Worm (Caenorhabditis elegans) whole organism, L4 larva: Measurements from ENCODE around the gene R07G3.7.

Experiments used
- F26F4.8 ChIP-seq: fragments of 200-800 bp; sonication (Bioruptor generic); conservative IDR thresholded peaks from 2 replicates; pipeline ENCODE4 v1.3.6; 2022; ENCODE audit warnings: missing genetic modification characterization, missing compliant biosample characterization
- R02D3.7 ChIP-seq: fragments of 150-350 bp; sonication (generic microtip); optimal IDR thresholded peaks from 3 replicates; lab custom pipeline; 2014; ENCODE audit warnings: missing biosample characterization, missing genetic modification characterization
- Y75B8A.6 ChIP-seq: fragments of 200-800 bp; sonication (Bioruptor generic); IDR thresholded peaks from 2 replicates; pipeline ENCODE4 v1.3.6; 2022; ENCODE audit warnings: missing genetic modification reagents, missing genetic modification characterization, missing compliant biosample characterization
- ZK337.2 ChIP-seq: fragments of 200-800 bp; sonication (Bioruptor generic); IDR thresholded peaks from 2 replicates; pipeline ENCODE4 v1.3.6; 2022; ENCODE audit warnings: missing genetic modification reagents, missing genetic modification characterization, missing compliant biosample characterization
- aly-2 ChIP-seq: sonication (generic microtip); optimal IDR thresholded peaks from 2 replicates; lab custom pipeline; 2018; ENCODE audit warnings: missing biosample characterization, missing genetic modification characterization
- ama-1 ChIP-seq: fragments of 150-350 bp; optimal IDR thresholded peaks from 2 replicates; lab custom pipeline; 2014; ENCODE audit warnings: inconsistent platforms, mixed read lengths
- attf-4 ChIP-seq: sonication (generic microtip); optimal IDR thresholded peaks from 3 replicates; lab custom pipeline; 2017; ENCODE audit warnings: missing biosample characterization, missing genetic modification characterization
- ceh-20 ChIP-seq: fragments of 200-800 bp; sonication (Bioruptor generic); IDR thresholded peaks from 2 replicates; pipeline ENCODE4 v1.3.6; 2022; ENCODE audit warnings: missing genetic modification reagents, missing genetic modification characterization, missing compliant biosample characterization
- ceh-32 ChIP-seq: sonication (generic microtip); optimal IDR thresholded peaks from 2 replicates; lab custom pipeline; 2016; ENCODE audit warnings: mild to moderate bottlenecking, missing genetic modification characterization, missing compliant biosample characterization; ENCODE audit not compliant: poor library complexity
- ceh-82 ChIP-seq: sonication (generic microtip); optimal IDR thresholded peaks from 2 replicates; lab custom pipeline; 2017; ENCODE audit warnings: missing biosample characterization, missing genetic modification characterization
- ces-1 ChIP-seq: fragments of 150-350 bp; sonication (generic microtip); optimal IDR thresholded peaks from 4 replicates; lab custom pipeline; 2014; ENCODE audit warnings: missing biosample characterization, missing genetic modification reagents, missing genetic modification characterization
- dmd-6 ChIP-seq: fragments of 200-800 bp; sonication (Bioruptor generic); IDR thresholded peaks from 2 replicates; pipeline ENCODE4 v1.3.6; 2022; ENCODE audit warnings: missing genetic modification reagents, missing genetic modification characterization, missing compliant biosample characterization
- dmd-8 ChIP-seq: fragments of 200-800 bp; sonication (Bioruptor generic); IDR thresholded peaks from 2 replicates; pipeline ENCODE4 v1.3.6; 2022; ENCODE audit warnings: missing genetic modification characterization, missing compliant biosample characterization
- dpl-1 ChIP-seq: fragments of 150-350 bp; optimal IDR thresholded peaks from 2 replicates; lab custom pipeline; 2014; ENCODE audit warnings: missing biosample characterization, missing genetic modification reagents, missing genetic modification characterization
- dve-1 ChIP-seq: sonication (generic microtip); optimal IDR thresholded peaks from 2 replicates; lab custom pipeline; 2017; ENCODE audit warnings: antibody characterized with exemption, mild to moderate bottlenecking, missing genetic modification characterization, missing compliant biosample characterization; ENCODE audit not compliant: insufficient read depth
- egl-27 ChIP-seq: sonication (generic microtip); optimal IDR thresholded peaks from 3 replicates; lab custom pipeline; 2017; ENCODE audit warnings: missing biosample characterization, missing genetic modification reagents, missing genetic modification characterization
- gei-8 ChIP-seq: fragments of 200-800 bp; sonication (Bioruptor generic); optimal IDR thresholded peaks from 2 replicates; lab custom pipeline; 2018; ENCODE audit warnings: mild to moderate bottlenecking, missing genetic modification characterization, missing compliant biosample characterization
- hif-1 ChIP-seq, 2 experiments: sonication (generic microtip); optimal IDR thresholded peaks; 2 replicates each; lab custom pipeline; 2016 to 2017; ENCODE audit warnings: missing compliant biosample characterization in 2 of 2, missing genetic modification characterization in 2 of 2, missing genetic modification reagents in 2 of 2, missing genotype in 2 of 2, mild to moderate bottlenecking in 1 of 2
- hlh-30 ChIP-seq: sonication (generic microtip); optimal IDR thresholded peaks from 2 replicates; lab custom pipeline; 2017; ENCODE audit warnings: antibody characterized with exemption, mild to moderate bottlenecking, missing genetic modification characterization, missing compliant biosample characterization; ENCODE audit not compliant: insufficient read depth
- hmg-1.1 ChIP-seq: fragments of 200-800 bp; sonication (Bioruptor generic); IDR thresholded peaks from 2 replicates; pipeline ENCODE4 v1.3.6; 2022; ENCODE audit warnings: missing genetic modification reagents, missing genetic modification characterization, missing compliant biosample characterization
- lin-1 ChIP-seq: fragments of 200-800 bp; sonication (Bioruptor generic); IDR thresholded peaks from 2 replicates; pipeline ENCODE4 v1.3.6; 2022; ENCODE audit warnings: missing genetic modification reagents, missing genetic modification characterization, missing compliant biosample characterization
- lir-3 ChIP-seq: sonication (generic microtip); optimal IDR thresholded peaks from 2 replicates; lab custom pipeline; 2016; ENCODE audit warnings: mild to moderate bottlenecking, missing genetic modification characterization, missing compliant biosample characterization
- lsy-2 ChIP-seq, 2 experiments: fragments of 150-350 bp in 1 of 2; sonication (generic microtip) in 1 of 2; optimal IDR thresholded peaks; 2 replicates each; lab custom pipeline; 2014 to 2017; ENCODE audit warnings: missing biosample characterization in 2 of 2, missing genetic modification characterization in 2 of 2
- nhr-25 ChIP-seq: sonication (generic microtip); optimal IDR thresholded peaks from 2 replicates; lab custom pipeline; 2017; ENCODE audit warnings: missing genetic modification characterization, mild to moderate bottlenecking, missing compliant biosample characterization, antibody characterized with exemption, moderate library complexity, borderline replicate concordance; ENCODE audit not compliant: insufficient read depth
- nhr-28 ChIP-seq: fragments of 150-350 bp; optimal IDR thresholded peaks from 2 replicates; lab custom pipeline; 2014; ENCODE audit warnings: missing biosample characterization, missing genetic modification characterization
- nhr-41 ChIP-seq: fragments of 200-800 bp; sonication (Bioruptor generic); IDR thresholded peaks from 2 replicates; pipeline ENCODE4 v1.3.6; 2022; ENCODE audit warnings: missing genetic modification reagents, missing genetic modification characterization, missing compliant biosample characterization
- pha-4 ChIP-seq, 2 experiments: fragments of 150-350 bp in 1 of 2; fragments of 200-800 bp in 1 of 2; sonication (Bioruptor generic) in 1 of 2; IDR thresholded peaks in 1 of 2; optimal IDR thresholded peaks in 1 of 2; 2 replicates each; pipeline versions ENCODE4 v1.3.6 to Lab custom; 2014 to 2022; ENCODE audit warnings: missing genetic modification characterization in 2 of 2, missing genetic modification reagents in 2 of 2, missing biosample characterization in 1 of 2, missing compliant biosample characterization in 1 of 2
- pqm-1 ChIP-seq: sonication (generic microtip); optimal IDR thresholded peaks from 2 replicates; lab custom pipeline; 2017; ENCODE audit warnings: missing biosample characterization, missing genetic modification characterization
- saeg-2 ChIP-seq: fragments of 200-800 bp; sonication (Bioruptor generic); IDR thresholded peaks from 2 replicates; pipeline ENCODE4 v1.3.6; 2022; ENCODE audit warnings: missing genetic modification reagents, missing genetic modification characterization, missing compliant biosample characterization
- unc-39 ChIP-seq: sonication (generic microtip); optimal IDR thresholded peaks from 2 replicates; lab custom pipeline; 2017; ENCODE audit warnings: missing biosample characterization, missing genetic modification characterization
- unc-62 ChIP-seq, 3 experiments: fragments of 150-350 bp in 1 of 3; sonication (generic microtip); optimal IDR thresholded peaks in 2 of 3; peaks in 1 of 3; 1 replicate in 1 of 3; 2 replicates in 2 of 3; lab custom pipeline; 2014 to 2017; ENCODE audit warnings: missing biosample characterization in 3 of 3, missing genetic modification characterization in 3 of 3, missing genetic modification reagents in 3 of 3, missing genotype in 1 of 3
- vab-7 ChIP-seq: fragments of 200-800 bp; sonication (Bioruptor generic); IDR thresholded peaks from 2 replicates; pipeline ENCODE4 v1.3.6; 2022; ENCODE audit warnings: missing genetic modification reagents, missing genetic modification characterization, missing compliant biosample characterization
- zfp-2 ChIP-seq: sonication (generic microtip); optimal IDR thresholded peaks from 2 replicates; lab custom pipeline; 2016; ENCODE audit warnings: mild to moderate bottlenecking, missing genetic modification characterization, missing compliant biosample characterization
- zfp-3 ChIP-seq: fragments of 200-800 bp; sonication (Bioruptor generic); conservative IDR thresholded peaks from 2 replicates; pipeline ENCODE4 v1.3.6; 2022; ENCODE audit warnings: missing genetic modification reagents, missing genetic modification characterization, missing compliant biosample characterization
- zip-11 ChIP-seq: fragments of 200-800 bp; sonication (Bioruptor generic); IDR thresholded peaks from 2 replicates; pipeline ENCODE4 v1.3.6; 2022; ENCODE audit warnings: missing genetic modification characterization, missing compliant biosample characterization
- ztf-7 ChIP-seq: fragments of 150-350 bp; optimal IDR thresholded peaks from 2 replicates; lab custom pipeline; 2014; ENCODE audit warnings: missing biosample characterization, missing genetic modification characterization

The R07G3.7 gene

DNA sequence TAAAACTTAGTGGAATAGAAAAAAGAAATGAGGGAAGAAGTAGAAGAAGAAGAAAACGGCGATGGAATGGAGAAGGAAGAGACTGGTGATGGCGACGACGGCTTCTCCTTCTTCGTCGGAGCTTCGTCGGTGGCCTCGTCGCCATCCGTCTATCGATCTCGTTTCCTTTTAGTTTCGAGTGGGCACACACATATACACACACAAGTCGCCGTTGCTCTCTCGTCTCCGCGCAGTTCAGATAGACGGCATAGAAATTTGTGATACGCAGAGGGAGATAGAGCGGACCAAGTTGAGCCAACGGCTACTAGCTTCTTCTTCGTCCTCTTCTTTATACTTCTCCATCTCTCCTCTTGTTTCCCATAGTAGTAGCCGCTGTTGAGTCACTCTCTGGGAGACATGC lies 20.3 kb downstream of the R07G3.7 start (continued):
- TF ChIP-seq hif-1 (tag; optimal IDR thresholded peaks at IDR 0.05; lab: Kevin White, UChicago) (no peak), ztf-7 (no peak), dpl-1 (GFP tag; lab: Kevin White, UChicago) (no peak), attf-4 (no peak), gei-8 (GFP tag; lab: Kevin White, UChicago) (no peak), aly-2 (tag; lab: Kevin White, UChicago) (no peak), ceh-82 (tag; lab: Kevin White, UChicago) (no peak), Y75B8A.6 (GFP tag; lab: Robert Waterston, UW) (no peak), pqm-1 (no peak), unc-39 (tag; lab: Kevin White, UChicago) (no peak), ceh-20 (GFP tag; lab: Robert Waterston, UW) (0 out of 2 replicates have a peak, but pooled peaks have one; percentile 37), F26F4.8 (GFP tag; lab: Robert Waterston, UW) (no peak), nhr-28 (tag; lab: Kevin White, UChicago) (no peak), lin-1 (GFP tag; lab: Robert Waterston, UW) (no peak), zfp-2 (tag; lab: Kevin White, UChicago) (no peak), egl-27 (tag; lab: Kevin White, UChicago) (no peak), R02D3.7 (tag; lab: Kevin White, UChicago) (no peak), ZK337.2 (GFP tag; lab: Robert Waterston, UW) (no peak), vab-7 (GFP tag; lab: Robert Waterston, UW) (no peak), dmd-6 (GFP tag; lab: Robert Waterston, UW) (0 out of 2 replicates have a peak, but pooled peaks have one; percentile 12), hlh-30 (tag; lab: Kevin White, UChicago) (no peak), lir-3 (no peak), nhr-41 (GFP tag; lab: Robert Waterston, UW) (no peak), nhr-25 (no peak), dve-1 (tag; lab: Kevin White, UChicago) (no peak), lsy-2 (tag; optimal IDR thresholded peaks at IDR 0.05; lab: Kevin White, UChicago) (peak in 1 of 2 experiments; percentile 27), saeg-2 (GFP tag; lab: Robert Waterston, UW) (no peak), ces-1 (GFP tag; lab: Kevin White, UChicago) (no peak)

DNA sequence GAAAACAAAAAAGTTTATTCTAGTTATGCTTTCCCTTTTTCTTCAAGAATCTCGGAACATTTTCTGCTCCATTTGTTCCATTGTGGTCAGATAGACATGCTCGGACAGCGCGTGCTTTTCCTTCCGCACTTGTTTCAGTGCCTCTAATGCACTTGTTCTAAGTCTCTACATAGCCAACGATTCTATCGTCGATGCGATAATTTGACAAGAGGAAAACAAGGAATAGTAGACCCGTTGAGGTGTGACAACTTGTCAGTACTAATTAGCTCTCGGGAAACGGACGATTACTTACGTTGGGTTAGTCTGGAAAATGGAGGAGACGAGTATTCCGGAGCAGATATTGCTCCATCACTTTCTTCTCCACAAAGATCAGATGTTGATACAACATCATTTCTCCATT lies 25.2 kb downstream of the R07G3.7 start:
- TF ChIP-seq pha-4 (GFP tag; IDR thresholded peaks at IDR 0.05; lab: Robert Waterston, UW) (no peak), pha-4 (tag; optimal IDR thresholded peaks at IDR 0.05; lab: Kevin White, UChicago) (no peak), unc-62 (GFP tag; optimal IDR thresholded peaks at IDR 0.05 in 1 of 2; lab: Kevin White, UChicago) (peak in 1 of 2 experiments; percentile 94), unc-62 (tag; optimal IDR thresholded peaks at IDR 0.05; lab: Kevin White, UChicago) (no peak)

DNA sequence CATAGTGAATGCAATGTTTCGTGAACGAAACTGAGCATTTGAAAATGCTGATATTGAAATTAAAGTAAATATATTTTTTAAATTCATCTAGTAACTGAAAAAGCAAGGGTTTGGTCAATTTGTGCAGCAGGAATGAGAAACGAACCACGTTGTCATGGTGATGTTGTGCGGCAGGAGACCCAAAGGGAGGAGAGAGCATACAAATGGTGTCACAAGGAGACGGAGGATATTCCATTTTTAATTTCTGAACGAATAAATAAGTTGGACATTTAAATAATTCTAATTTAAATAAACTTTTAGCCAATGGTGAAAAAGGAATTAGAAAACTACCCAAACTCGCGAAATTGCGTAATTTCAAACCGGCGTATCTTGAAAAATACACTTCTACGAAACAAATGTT lies 30.0 kb downstream of the R07G3.7 start, which contains the start of gene mks-3:
Gene mks-3 (minus strand): TSS at position 101 of the 400 bp plus-strand sequence.
- TF ChIP-seq zip-11 (GFP tag; lab: Robert Waterston, UW), result no peak
- no peak for TF ChIP-seq ama-1 (lab: Kevin White, UChicago)
- TF ChIP-seq dmd-8 (GFP tag; lab: Robert Waterston, UW), result no peak
- TF ChIP-seq hlh-30 (tag; lab: Kevin White, UChicago), result no peak
- TF ChIP-seq zfp-3 (GFP tag; lab: Robert Waterston, UW), result no peak
- no peak for TF ChIP-seq ceh-32 (tag; lab: Kevin White, UChicago)
- TF ChIP-seq hmg-1.1, result no peak
